Comparison of ENCODE assay signal across 1 fruit fly cellular context in the genomic region with DNA sequence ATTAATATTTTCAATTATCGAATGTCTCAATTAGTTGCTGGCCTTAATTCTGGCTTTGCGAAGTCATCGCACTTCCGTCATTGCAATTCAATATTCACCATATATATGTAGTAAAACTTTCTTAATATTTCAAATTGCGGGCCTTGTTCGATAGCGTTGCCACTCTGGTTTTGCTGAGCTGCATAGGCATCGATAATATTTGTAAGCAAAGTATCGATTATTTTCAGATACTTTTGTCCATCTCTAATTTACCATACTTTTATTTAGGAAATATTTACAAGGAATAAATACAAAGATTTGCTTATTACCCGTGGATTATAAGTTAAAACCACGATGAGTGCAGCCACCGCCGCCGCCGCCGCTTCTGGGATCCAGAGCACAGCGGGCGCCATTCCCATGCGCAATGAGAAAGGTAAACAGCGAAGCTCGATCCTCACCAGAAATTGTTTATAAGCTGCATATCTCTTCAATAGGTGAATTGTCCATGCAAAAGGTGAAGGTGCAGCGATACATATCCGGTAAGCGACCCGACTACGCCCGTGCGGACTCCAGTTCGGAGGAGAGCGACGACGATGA.
A peak's percentile ranks its signal among the peaks of the same experiment; 100 is the strongest.
TF ChIP-seq lines count a peak whose summit lies in the region.

A gene (plus strand): TSS at position 226 of the 576 bp plus-strand sequence.

TF ChIP-seq in whole organism, embryonic, 481 proteins besides CTCF, POLR2A, EP300 and RAD21 (continued from another document and continues in another):
- no peak for TF ChIP-seq gt (GFP tag; IDR thresholded peaks at IDR 0.05; lab: Robert Waterston, UW)
- no peak for TF ChIP-seq CrebB (tag; optimal IDR thresholded peaks at IDR 0.05; lab: Kevin White, UChicago)
- TF ChIP-seq CG2875 (GFP tag; optimal IDR thresholded peaks at IDR 0.05; lab: Kevin White, UChicago), result no peak
- TF ChIP-seq CG3163 (GFP tag; optimal IDR thresholded peaks at IDR 0.05; lab: Kevin White, UChicago), result no peak
- TF ChIP-seq CG32772 (GFP tag; IDR thresholded peaks at IDR 0.05; lab: Robert Waterston, UW), result no peak
- no peak for TF ChIP-seq CG1792 (GFP tag; optimal IDR thresholded peaks at IDR 0.05; lab: Kevin White, UChicago)
- peak; percentile 18 for TF ChIP-seq CG12659 (GFP tag; optimal IDR thresholded peaks at IDR 0.05; lab: Kevin White, UChicago)
- peak; percentile 98 for TF ChIP-seq E2f2 (GFP tag; IDR thresholded peaks at IDR 0.05; lab: Robert Waterston, UW)
- no peak for TF ChIP-seq bowl (GFP tag; IDR thresholded peaks at IDR 0.05; lab: Robert Waterston, UW)
- no peak for TF ChIP-seq Lhr (GFP tag; optimal IDR thresholded peaks at IDR 0.05; lab: Kevin White, UChicago)
- no peak for TF ChIP-seq CoRest (tag; optimal IDR thresholded peaks at IDR 0.05; lab: Kevin White, UChicago)
- no peak for TF ChIP-seq crp (GFP tag; optimal IDR thresholded peaks at IDR 0.05; lab: Kevin White, UChicago)
- no peak for TF ChIP-seq CG8765 (GFP tag; IDR thresholded peaks at IDR 0.05; lab: Robert Waterston, UW)
- TF ChIP-seq amos (GFP tag; IDR thresholded peaks at IDR 0.05; lab: Robert Waterston, UW; ENCODE audit: partially characterized antibody), result peak; percentile 87
- TF ChIP-seq YL-1 (GFP tag; optimal IDR thresholded peaks at IDR 0.05; lab: Kevin White, UChicago), result peak; percentile 33
- peak; percentile 88 for TF ChIP-seq CG34224 (GFP tag; IDR thresholded peaks at IDR 0.05; lab: Robert Waterston, UW; ENCODE audit: partially characterized antibody)
- no peak for TF ChIP-seq CG13296 (GFP tag; optimal IDR thresholded peaks at IDR 0.05; lab: Kevin White, UChicago)
- no peak for TF ChIP-seq Aef1 (GFP tag; IDR thresholded peaks at IDR 0.05; lab: Robert Waterston, UW)
- TF ChIP-seq CG8281 (tag; optimal IDR thresholded peaks at IDR 0.05; lab: Kevin White, UChicago), result no peak
- no peak for TF ChIP-seq eve (GFP tag; optimal IDR thresholded peaks at IDR 0.05; lab: Kevin White, UChicago)
- no peak for TF ChIP-seq Poxn (GFP tag; IDR thresholded peaks at IDR 0.05; lab: Robert Waterston, UW)
- TF ChIP-seq dan (GFP tag; IDR thresholded peaks at IDR 0.05; lab: Robert Waterston, UW), result no peak
- no peak for TF ChIP-seq so (GFP tag; IDR thresholded peaks at IDR 0.05; lab: Robert Waterston, UW)
- TF ChIP-seq twi (tag; optimal IDR thresholded peaks at IDR 0.05; lab: Kevin White, UChicago), result no peak
- TF ChIP-seq jumu (GFP tag; optimal IDR thresholded peaks at IDR 0.05; lab: Kevin White, UChicago), result no peak
- no peak for TF ChIP-seq kni (GFP tag; optimal IDR thresholded peaks at IDR 0.05; lab: Kevin White, UChicago)
- TF ChIP-seq CG11456 (GFP tag; IDR thresholded peaks at IDR 0.05; lab: Robert Waterston, UW), result no peak
- no peak for TF ChIP-seq CG8089 (GFP tag; optimal IDR thresholded peaks at IDR 0.05; lab: Kevin White, UChicago)
- TF ChIP-seq Hey (tag; optimal IDR thresholded peaks at IDR 0.05; lab: Kevin White, UChicago), result no peak
- no peak for TF ChIP-seq CG18262 (tag; optimal IDR thresholded peaks at IDR 0.05; lab: Kevin White, UChicago)
- peak; percentile 10 for TF ChIP-seq CG31388 (GFP tag; optimal IDR thresholded peaks at IDR 0.05; lab: Kevin White, UChicago)
- no peak for TF ChIP-seq CG17385 (GFP tag; optimal IDR thresholded peaks at IDR 0.05; lab: Kevin White, UChicago)
- no peak for TF ChIP-seq CG7839 (tag; optimal IDR thresholded peaks at IDR 0.05; lab: Kevin White, UChicago)
- no peak for TF ChIP-seq CG6683 (GFP tag; optimal IDR thresholded peaks at IDR 0.05; lab: Kevin White, UChicago)
- TF ChIP-seq bcd (GFP tag; optimal IDR thresholded peaks at IDR 0.05; lab: Kevin White, UChicago), result no peak
- TF ChIP-seq Hmx (GFP tag; optimal IDR thresholded peaks at IDR 0.05; lab: Kevin White, UChicago), result no peak
- no peak for TF ChIP-seq Chrac-16 (GFP tag; optimal IDR thresholded peaks at IDR 0.05; lab: Kevin White, UChicago)
- TF ChIP-seq CG10462 (GFP tag; optimal IDR thresholded peaks at IDR 0.05; lab: Kevin White, UChicago), result no peak
- 0 out of 2 replicates have a peak, but pooled peaks have one; percentile 28 for TF ChIP-seq vvl (GFP tag; IDR thresholded peaks at IDR 0.05; lab: Robert Waterston, UW)
- no peak for TF ChIP-seq ewg (GFP tag; optimal IDR thresholded peaks at IDR 0.05; lab: Kevin White, UChicago)
- TF ChIP-seq lbe (GFP tag; optimal IDR thresholded peaks at IDR 0.05; lab: Kevin White, UChicago), result no peak
- TF ChIP-seq Stat92E (GFP tag; optimal IDR thresholded peaks at IDR 0.05; lab: Kevin White, UChicago), result no peak
- no peak for TF ChIP-seq danr (GFP tag; IDR thresholded peaks at IDR 0.05; lab: Robert Waterston, UW)
- TF ChIP-seq CG4404 (GFP tag; IDR thresholded peaks at IDR 0.05; lab: Robert Waterston, UW), result no peak
- TF ChIP-seq CG10565 (GFP tag; optimal IDR thresholded peaks at IDR 0.05; lab: Kevin White, UChicago), result no peak
- TF ChIP-seq ash1 (GFP tag; optimal IDR thresholded peaks at IDR 0.05; lab: Kevin White, UChicago), result no peak
- no peak for TF ChIP-seq trh (GFP tag; optimal IDR thresholded peaks at IDR 0.05; lab: Kevin White, UChicago)
- peak; percentile 41; the same call in 1 of the 2 replicates for TF ChIP-seq Ada2b (GFP tag; IDR thresholded peaks at IDR 0.05; lab: Robert Waterston, UW)
- TF ChIP-seq dmrt11E (tag; optimal IDR thresholded peaks at IDR 0.05; lab: Kevin White, UChicago), result no peak
- TF ChIP-seq D (optimal IDR thresholded peaks at IDR 0.05; lab: Kevin White, UChicago), result no peak
- TF ChIP-seq D (GFP tag; optimal IDR thresholded peaks at IDR 0.05; lab: Kevin White, UChicago), result no peak
- no peak for TF ChIP-seq CG2889 (GFP tag; IDR thresholded peaks at IDR 0.05; lab: Robert Waterston, UW)
- no peak for TF ChIP-seq CG9817 (tag; optimal IDR thresholded peaks at IDR 0.05; lab: Kevin White, UChicago)
- no peak for TF ChIP-seq da (GFP tag; optimal IDR thresholded peaks at IDR 0.05; lab: Kevin White, UChicago)
- TF ChIP-seq repo (GFP tag; optimal IDR thresholded peaks at IDR 0.05; lab: Kevin White, UChicago), result no peak
- TF ChIP-seq sug (tag; optimal IDR thresholded peaks at IDR 0.05; lab: Kevin White, UChicago), result no peak
- TF ChIP-seq ken (GFP tag; IDR thresholded peaks at IDR 0.05; lab: Robert Waterston, UW), result no peak
- peak; percentile 9; the same call in 2 of the 3 replicates for TF ChIP-seq zfh1 (GFP tag; IDR thresholded peaks at IDR 0.05; lab: Robert Waterston, UW)
- peak; percentile 32 for TF ChIP-seq gfzf (GFP tag; optimal IDR thresholded peaks at IDR 0.05; lab: Kevin White, UChicago)
- TF ChIP-seq CG10147 (GFP tag; optimal IDR thresholded peaks at IDR 0.05; lab: Kevin White, UChicago), result no peak
- no peak for TF ChIP-seq CG5245 (GFP tag; optimal IDR thresholded peaks at IDR 0.05; lab: Kevin White, UChicago)
- TF ChIP-seq Xbp1 (GFP tag; optimal IDR thresholded peaks at IDR 0.05; lab: Kevin White, UChicago), result no peak
- TF ChIP-seq CG15011 (GFP tag; optimal IDR thresholded peaks at IDR 0.05; lab: Kevin White, UChicago), result no peak
- TF ChIP-seq shn (GFP tag; optimal IDR thresholded peaks at IDR 0.05; lab: Kevin White, UChicago), result no peak
- TF ChIP-seq CG7987 (GFP tag; optimal IDR thresholded peaks at IDR 0.05; lab: Kevin White, UChicago), result no peak
- no peak for TF ChIP-seq NfI (GFP tag; optimal IDR thresholded peaks at IDR 0.05; lab: Kevin White, UChicago)
- TF ChIP-seq CkIIα-i1 (GFP tag; IDR thresholded peaks at IDR 0.05; lab: Robert Waterston, UW), result no peak
- TF ChIP-seq Six4 (GFP tag; optimal IDR thresholded peaks at IDR 0.05; lab: Kevin White, UChicago), result no peak
- TF ChIP-seq CG9797 (GFP tag; optimal IDR thresholded peaks at IDR 0.05; lab: Kevin White, UChicago), result peak; percentile 19
- TF ChIP-seq PHDP (tag; optimal IDR thresholded peaks at IDR 0.05; lab: Kevin White, UChicago), result no peak
- no peak for TF ChIP-seq CG11093 (GFP tag; IDR thresholded peaks at IDR 0.05; lab: Robert Waterston, UW)
- no peak for TF ChIP-seq aop (GFP tag; IDR thresholded peaks at IDR 0.05; lab: Robert Waterston, UW)
- TF ChIP-seq CG31224 (GFP tag; IDR thresholded peaks at IDR 0.05; lab: Robert Waterston, UW), result no peak
- no peak for TF ChIP-seq pan (optimal IDR thresholded peaks at IDR 0.05; lab: Kevin White, UChicago)
- TF ChIP-seq pan (GFP tag; optimal IDR thresholded peaks at IDR 0.05 in 1 of 2, IDR thresholded peaks at IDR 0.05 in 1 of 2), result no peak
- TF ChIP-seq Deaf1 (tag; optimal IDR thresholded peaks at IDR 0.05; lab: Kevin White, UChicago), result no peak
- TF ChIP-seq CG14667 (GFP tag; IDR thresholded peaks at IDR 0.05; lab: Robert Waterston, UW), result no peak
- TF ChIP-seq CG33557 (GFP tag; optimal IDR thresholded peaks at IDR 0.05; lab: Kevin White, UChicago), result no peak
- no peak for TF ChIP-seq cwo (GFP tag; optimal IDR thresholded peaks at IDR 0.05; lab: Kevin White, UChicago)
- TF ChIP-seq CG15269 (tag; optimal IDR thresholded peaks at IDR 0.05; lab: Kevin White, UChicago), result no peak
- no peak for TF ChIP-seq Taf1 (GFP tag; IDR thresholded peaks at IDR 0.05; lab: Robert Waterston, UW)
- TF ChIP-seq en (GFP tag; optimal IDR thresholded peaks at IDR 0.05; lab: Kevin White, UChicago), result no peak
- TF ChIP-seq pfk (GFP tag; optimal IDR thresholded peaks at IDR 0.05; lab: Kevin White, UChicago), result no peak
- TF ChIP-seq Sox102F (GFP tag; optimal IDR thresholded peaks at IDR 0.05; lab: Kevin White, UChicago), result no peak
- no peak for TF ChIP-seq CG10431 (GFP tag; optimal IDR thresholded peaks at IDR 0.05; lab: Kevin White, UChicago)
- TF ChIP-seq ems (GFP tag; optimal IDR thresholded peaks at IDR 0.05; lab: Kevin White, UChicago), result no peak
- peak; percentile 42; the same call in 1 of the 3 replicates for TF ChIP-seq mld (GFP tag; IDR thresholded peaks at IDR 0.05; lab: Robert Waterston, UW; ENCODE audit: partially characterized antibody)
- no peak for TF ChIP-seq emc (GFP tag; optimal IDR thresholded peaks at IDR 0.05; lab: Kevin White, UChicago)
- peak; percentile 8 for TF ChIP-seq CHES-1-like (GFP tag; optimal IDR thresholded peaks at IDR 0.05; lab: Kevin White, UChicago)
- TF ChIP-seq CG12219 (GFP tag; optimal IDR thresholded peaks at IDR 0.05; lab: Kevin White, UChicago), result no peak
- no peak for TF ChIP-seq CG18011 (GFP tag; optimal IDR thresholded peaks at IDR 0.05; lab: Kevin White, UChicago)
- no peak for TF ChIP-seq luna (GFP tag; optimal IDR thresholded peaks at IDR 0.05; lab: Kevin White, UChicago)
- no peak for TF ChIP-seq CG7928 (GFP tag; optimal IDR thresholded peaks at IDR 0.05; lab: Kevin White, UChicago)
- TF ChIP-seq CG15601 (tag; optimal IDR thresholded peaks at IDR 0.05; lab: Kevin White, UChicago), result no peak
- TF ChIP-seq seq (GFP tag; IDR thresholded peaks at IDR 0.05; lab: Robert Waterston, UW), result no peak
- TF ChIP-seq CG10209 (GFP tag; optimal IDR thresholded peaks at IDR 0.05; lab: Kevin White, UChicago), result no peak
- TF ChIP-seq Drgx (GFP tag; IDR thresholded peaks at IDR 0.05; lab: Robert Waterston, UW), result no peak
- TF ChIP-seq Dfd (GFP tag; optimal IDR thresholded peaks at IDR 0.05; lab: Kevin White, UChicago), result no peak
- no peak for TF ChIP-seq Trl (optimal IDR thresholded peaks at IDR 0.05; lab: Kevin White, UChicago)
- no peak for TF ChIP-seq Trl (GFP tag; optimal IDR thresholded peaks at IDR 0.05; lab: Kevin White, UChicago)
- TF ChIP-seq CG7556 (GFP tag; optimal IDR thresholded peaks at IDR 0.05; lab: Kevin White, UChicago), result no peak
- TF ChIP-seq CG1647 (GFP tag; optimal IDR thresholded peaks at IDR 0.05; lab: Kevin White, UChicago), result no peak
- no peak for TF ChIP-seq Sox100B (GFP tag; optimal IDR thresholded peaks at IDR 0.05; lab: Kevin White, UChicago)
- no peak for TF ChIP-seq CG17612 (GFP tag; IDR thresholded peaks at IDR 0.05; lab: Robert Waterston, UW)
- no peak for TF ChIP-seq CG13424 (tag; optimal IDR thresholded peaks at IDR 0.05; lab: Kevin White, UChicago)
- TF ChIP-seq CG6272 (GFP tag; IDR thresholded peaks at IDR 0.05; lab: Robert Waterston, UW), result no peak
- TF ChIP-seq CG32532 (GFP tag; IDR thresholded peaks at IDR 0.05; lab: Robert Waterston, UW), result no peak
- TF ChIP-seq CG6689 (GFP tag; IDR thresholded peaks at IDR 0.05; lab: Robert Waterston, UW), result no peak
- no peak for TF ChIP-seq Dip3 (GFP tag; optimal IDR thresholded peaks at IDR 0.05; lab: Kevin White, UChicago)
- peak; percentile 84 for TF ChIP-seq CG16863 (GFP tag; optimal IDR thresholded peaks at IDR 0.05; lab: Kevin White, UChicago)
- peak; percentile 64; the same call in 2 of the 3 replicates for TF ChIP-seq CG6791 (GFP tag; IDR thresholded peaks at IDR 0.05; lab: Robert Waterston, UW; ENCODE audit: partially characterized antibody)
- no peak for TF ChIP-seq Abd-B (GFP tag; optimal IDR thresholded peaks at IDR 0.05; lab: Kevin White, UChicago)
- TF ChIP-seq Rx (GFP tag; IDR thresholded peaks at IDR 0.05; lab: Robert Waterston, UW), result no peak
- no peak for TF ChIP-seq TFAM (GFP tag; optimal IDR thresholded peaks at IDR 0.05; lab: Kevin White, UChicago)
- TF ChIP-seq NC2β (GFP tag; optimal IDR thresholded peaks at IDR 0.05; lab: Kevin White, UChicago), result no peak
- no peak for TF ChIP-seq Atf3 (GFP tag; optimal IDR thresholded peaks at IDR 0.05; lab: Kevin White, UChicago)
- TF ChIP-seq CG8944 (GFP tag; optimal IDR thresholded peaks at IDR 0.05; lab: Kevin White, UChicago), result no peak
- TF ChIP-seq CG3726 (GFP tag; IDR thresholded peaks at IDR 0.05; lab: Robert Waterston, UW), result no peak
- no peak for TF ChIP-seq BtbVII (GFP tag; optimal IDR thresholded peaks at IDR 0.05; lab: Kevin White, UChicago)
- no peak for TF ChIP-seq CG31441 (GFP tag; IDR thresholded peaks at IDR 0.05; lab: Robert Waterston, UW)
- no peak for TF ChIP-seq Elba2 (GFP tag; optimal IDR thresholded peaks at IDR 0.05; lab: Kevin White, UChicago)
- TF ChIP-seq tap (tag; optimal IDR thresholded peaks at IDR 0.05; lab: Kevin White, UChicago), result no peak
- no peak for TF ChIP-seq org-1 (GFP tag; optimal IDR thresholded peaks at IDR 0.05; lab: Kevin White, UChicago)
- no peak for TF ChIP-seq NC2α (GFP tag; optimal IDR thresholded peaks at IDR 0.05; lab: Kevin White, UChicago)
- peak; percentile 82 for TF ChIP-seq Dll (GFP tag; IDR thresholded peaks at IDR 0.05; lab: Robert Waterston, UW; ENCODE audit: partially characterized antibody)
- no peak for TF ChIP-seq klu (GFP tag; IDR thresholded peaks at IDR 0.05; lab: Robert Waterston, UW)
- TF ChIP-seq Asciz (GFP tag; optimal IDR thresholded peaks at IDR 0.05; lab: Kevin White, UChicago), result no peak
- TF ChIP-seq CG30020 (tag; optimal IDR thresholded peaks at IDR 0.05; lab: Kevin White, UChicago), result no peak
- no peak for TF ChIP-seq ranshi (GFP tag; IDR thresholded peaks at IDR 0.05; lab: Robert Waterston, UW)
- no peak for TF ChIP-seq Xrp1 (GFP tag; IDR thresholded peaks at IDR 0.05; lab: Robert Waterston, UW)
- TF ChIP-seq fd3F (GFP tag; optimal IDR thresholded peaks at IDR 0.05; lab: Kevin White, UChicago), result no peak
- no peak for TF ChIP-seq CG30403 (GFP tag; optimal IDR thresholded peaks at IDR 0.05; lab: Kevin White, UChicago)
- no peak for TF ChIP-seq abd-A (tag; optimal IDR thresholded peaks at IDR 0.05; lab: Kevin White, UChicago)
